Worm (Caenorhabditis elegans): ENCODE measurements around the gene npr-1.

DNA sequence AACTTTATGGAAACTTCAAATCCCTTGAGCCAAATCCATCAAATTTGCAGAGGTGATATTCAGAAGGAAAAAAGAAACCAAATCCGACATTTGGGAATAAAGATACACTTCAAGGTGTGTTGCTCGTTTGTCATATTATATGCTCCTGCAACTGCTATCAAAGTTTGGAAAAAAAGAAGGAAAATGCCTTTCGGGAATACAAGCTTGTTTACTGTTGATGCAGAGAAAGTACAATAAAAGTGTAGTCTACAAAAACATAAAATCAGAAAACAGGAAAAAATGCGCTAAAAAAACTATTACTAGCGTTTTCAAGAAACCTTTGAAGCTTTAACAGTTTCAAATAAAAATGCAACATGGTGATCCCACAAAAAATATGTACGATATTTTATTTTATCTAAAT is 20.8 kb upstream of the npr-1 start:
- no peak for TF ChIP-seq ceh-22 (tag; optimal IDR thresholded peaks at IDR 0.05)
- TF ChIP-seq ets-4 (tag; optimal IDR thresholded peaks at IDR 0.05): no peak
- TF ChIP-seq sox-4 (tag; optimal IDR thresholded peaks at IDR 0.05): no peak
- TF ChIP-seq tbx-2 (tag; optimal IDR thresholded peaks at IDR 0.05): no peak
- no peak for TF ChIP-seq ama-1 (optimal IDR thresholded peaks at IDR 0.05)
- no peak for TF ChIP-seq K02D7.2 (tag; optimal IDR thresholded peaks at IDR 0.05)
- TF ChIP-seq ceh-31 (tag; optimal IDR thresholded peaks at IDR 0.05): no peak
- TF ChIP-seq ceh-2 (tag; optimal IDR thresholded peaks at IDR 0.05): no peak
- no peak for TF ChIP-seq unc-42 (tag; optimal IDR thresholded peaks at IDR 0.05)
- no peak for TF ChIP-seq pqm-1 (tag; optimal IDR thresholded peaks at IDR 0.05)
- no peak for TF ChIP-seq lin-11 (tag; optimal IDR thresholded peaks at IDR 0.05)
